Fruit fly (Drosophila melanogaster): ENCODE data around the gene CG7099.

CG7099 gene

dm6 chr2L:13376086-13376485, 11.3 kb upstream of the CG7099 start:
- TF ChIP-seq CG30020 (tag; optimal IDR thresholded peaks at IDR 0.05) (no peak), disco-r (GFP tag; optimal IDR thresholded peaks at IDR 0.05) (no peak), Ssrp (tag; optimal IDR thresholded peaks at IDR 0.05) (no peak), CG4730 (GFP tag; IDR thresholded peaks at IDR 0.05) (no peak), CG8359 (GFP tag; optimal IDR thresholded peaks at IDR 0.05; ENCODE audit: borderline replicate concordance) (no peak), Pdp1 (GFP tag; optimal IDR thresholded peaks at IDR 0.05) (peak in 1 of 2 experiments; percentile 86), pho (GFP tag; optimal IDR thresholded peaks at IDR 0.05) (no peak), dan (GFP tag; IDR thresholded peaks at IDR 0.05) (no peak), Optix (GFP tag; IDR thresholded peaks at IDR 0.05) (no peak), H15 (GFP tag; IDR thresholded peaks at IDR 0.05) (no peak), B-H1 (GFP tag; IDR thresholded peaks at IDR 0.05) (no peak), exex (tag; optimal IDR thresholded peaks at IDR 0.05) (peak; percentile 99), mirr (GFP tag; optimal IDR thresholded peaks at IDR 0.05) (peak; percentile 81), sisA (GFP tag; IDR thresholded peaks at IDR 0.05) (no peak), gcm (GFP tag; optimal IDR thresholded peaks at IDR 0.05) (no peak)

dm6 chr2L:13378488-13378964, 8.8 kb upstream of the CG7099 start, which contains the start of the genes CG9302 and beta'COP:
Gene CG9302, minus strand, starts transcription at chr2L:13378538.
Gene beta'COP, plus strand, starts transcription at chr2L:13378902.
- TF ChIP-seq CG2199 (GFP tag; IDR thresholded peaks at IDR 0.05) (0 out of 3 replicates have a peak, but pooled peaks have one; percentile 25), CG6272 (GFP tag; IDR thresholded peaks at IDR 0.05) (peak; percentile 58; the same call in 1 of the 2 replicates), bbx (GFP tag; IDR thresholded peaks at IDR 0.05; ENCODE audit: partially characterized antibody) (no peak; the same call in 1 of the 2 replicates), sna (GFP tag; IDR thresholded peaks at IDR 0.05; ENCODE audit: partially characterized antibody) (no peak; the same call in 1 of the 2 replicates), ewg (GFP tag; optimal IDR thresholded peaks at IDR 0.05) (peak; percentile 47), sr (GFP tag; IDR thresholded peaks at IDR 0.05) (no peak), lola (GFP tag; optimal IDR thresholded peaks at IDR 0.05) (peak in 1 of 3 experiments; percentile 75), CG11093 (GFP tag; IDR thresholded peaks at IDR 0.05) (peak; percentile 44; the same call in 1 of the 3 replicates), CG6813 (GFP tag; optimal IDR thresholded peaks at IDR 0.05) (no peak), CG2712 (tag; optimal IDR thresholded peaks at IDR 0.05) (peak; percentile 81), sim (GFP tag; IDR thresholded peaks at IDR 0.05) (no peak), CG33213 (GFP tag; optimal IDR thresholded peaks at IDR 0.05) (peak; percentile 14), HLHmδ (GFP tag; optimal IDR thresholded peaks at IDR 0.05) (no peak), maf-S (GFP tag; optimal IDR thresholded peaks at IDR 0.05) (peak; percentile 17), Rfx (GFP tag; IDR thresholded peaks at IDR 0.05) (peak; percentile 76), CG9609 (GFP tag; optimal IDR thresholded peaks at IDR 0.05) (no peak), tin (GFP tag; optimal IDR thresholded peaks at IDR 0.05) (peak; percentile 60), luna (GFP tag; optimal IDR thresholded peaks at IDR 0.05) (peak; percentile 19), Abd-B (GFP tag; optimal IDR thresholded peaks at IDR 0.05) (peak; percentile 91), zfh1 (GFP tag; IDR thresholded peaks at IDR 0.05) (peak; percentile 60; the same call in 1 of the 3 replicates), abd-A (tag; optimal IDR thresholded peaks at IDR 0.05) (no peak), h (optimal IDR thresholded peaks at IDR 0.05) (no peak), CG1602 (GFP tag; optimal IDR thresholded peaks at IDR 0.05) (peak; percentile 49), Nf-YA (GFP tag; IDR thresholded peaks at IDR 0.05) (no peak), tup (GFP tag; optimal IDR thresholded peaks at IDR 0.05) (peak; percentile 1), vfl (GFP tag; optimal IDR thresholded peaks at IDR 0.05) (peak; percentile 19), CG17829 (tag; optimal IDR thresholded peaks at IDR 0.05) (peak; percentile 82), dmrt99B (tag; optimal IDR thresholded peaks at IDR 0.05) (no peak), Xrp1 (GFP tag; IDR thresholded peaks at IDR 0.05) (peak; percentile 52), lbe (GFP tag; optimal IDR thresholded peaks at IDR 0.05) (peak; percentile 66), Oaz (GFP tag; IDR thresholded peaks at IDR 0.05) (no peak), ERR (GFP tag; optimal IDR thresholded peaks at IDR 0.05) (no peak), sens (GFP tag) (peak; percentile 86), onecut (GFP tag; IDR thresholded peaks at IDR 0.05) (0 out of 2 replicates have a peak, but pooled peaks have one; percentile 17), btn (GFP tag; optimal IDR thresholded peaks at IDR 0.05) (no peak), Camta (GFP tag; optimal IDR thresholded peaks at IDR 0.05) (no peak)

Measured in whole organism, embryonic.